Fruit fly (Drosophila melanogaster): Measurements from ENCODE around the gene CG14260.

CG14260 gene

dm6 chr3R:27274533-27275447, 9.5 kb downstream of the CG14260 start, which contains the start of gene CG5938 (continued):
- TF ChIP-seq Hr39 (GFP tag; optimal IDR thresholded peaks at IDR 0.05) = peak; percentile 16
- TF ChIP-seq Hr38 (GFP tag; optimal IDR thresholded peaks at IDR 0.05) = no peak
- TF ChIP-seq CG6276 (GFP tag; optimal IDR thresholded peaks at IDR 0.05) = peak; percentile 48
- peak; percentile 64 for TF ChIP-seq eg (GFP tag; IDR thresholded peaks at IDR 0.05)
- TF ChIP-seq Blimp-1 (GFP tag; optimal IDR thresholded peaks at IDR 0.05) = no peak
- TF ChIP-seq CG3032 (tag; optimal IDR thresholded peaks at IDR 0.05) = peak; percentile 21
- no peak for TF ChIP-seq CG6792 (GFP tag; optimal IDR thresholded peaks at IDR 0.05)

dm6 chr3R:27279478-27279877, 14.2 kb downstream of the CG14260 start:
- TF ChIP-seq Sox102F (GFP tag; optimal IDR thresholded peaks at IDR 0.05) (no peak), Sox14 (GFP tag; optimal IDR thresholded peaks at IDR 0.05) (no peak), CG15336 (GFP tag; IDR thresholded peaks at IDR 0.05) (no peak), Hr4 (GFP tag; optimal IDR thresholded peaks at IDR 0.05) (no peak), CG8632 (GFP tag; optimal IDR thresholded peaks at IDR 0.05) (no peak), Smox (GFP tag; optimal IDR thresholded peaks at IDR 0.05) (no peak), achi (GFP tag; optimal IDR thresholded peaks at IDR 0.05) (no peak), CG3032 (tag; optimal IDR thresholded peaks at IDR 0.05) (no peak)

dm6 chr3R:27281022-27281810, 16.0 kb downstream of the CG14260 start:
- peak; percentile 94 for TF ChIP-seq CG11762 (GFP tag; optimal IDR thresholded peaks at IDR 0.05; ENCODE audit: insufficient read depth)
- TF ChIP-seq Eip93F (GFP tag; optimal IDR thresholded peaks at IDR 0.05) = peak; percentile 53
- TF ChIP-seq CG15336 (GFP tag; IDR thresholded peaks at IDR 0.05) = peak; percentile 97
- peak; percentile 98 for TF ChIP-seq CG6163 (GFP tag; IDR thresholded peaks at IDR 0.05)
- peak; percentile 98 for TF ChIP-seq svp (GFP tag)
- peak; percentile 79 for TF ChIP-seq Blimp-1 (GFP tag; optimal IDR thresholded peaks at IDR 0.05)
- TF ChIP-seq CG6854 (GFP tag; optimal IDR thresholded peaks at IDR 0.05) = peak; percentile 90
- TF ChIP-seq vri (GFP tag; optimal IDR thresholded peaks at IDR 0.05) = peak; percentile 95
- peak; percentile 97 for TF ChIP-seq cyc (GFP tag; optimal IDR thresholded peaks at IDR 0.05)
- peak; percentile 98 for TF ChIP-seq CG10669 (GFP tag; optimal IDR thresholded peaks at IDR 0.05)
- TF ChIP-seq CG7368 (GFP tag; optimal IDR thresholded peaks at IDR 0.05) = peak; percentile 98
- TF ChIP-seq CG31627 (GFP tag; optimal IDR thresholded peaks at IDR 0.05) = peak; percentile 98
- peak; percentile 89 to 94 for TF ChIP-seq ss (GFP tag; optimal IDR thresholded peaks at IDR 0.05)
- TF ChIP-seq CG8119 (GFP tag; IDR thresholded peaks at IDR 0.05) = peak; percentile 98
- peak; percentile 92 for TF ChIP-seq CG3032 (tag; optimal IDR thresholded peaks at IDR 0.05)
- TF ChIP-seq net (GFP tag; optimal IDR thresholded peaks at IDR 0.05) = peak; percentile 98
- TF ChIP-seq CG4318 (GFP tag; optimal IDR thresholded peaks at IDR 0.05) = peak; percentile 98
- peak; percentile 97 for TF ChIP-seq Sox15 (GFP tag; optimal IDR thresholded peaks at IDR 0.05)
- TF ChIP-seq pdm3 (GFP tag; optimal IDR thresholded peaks at IDR 0.05) = peak; percentile 98
- peak; percentile 98 for TF ChIP-seq Hr39 (GFP tag; optimal IDR thresholded peaks at IDR 0.05)
- peak; percentile 97 for TF ChIP-seq CG34406 (GFP tag; optimal IDR thresholded peaks at IDR 0.05)
- peak; percentile 80 for TF ChIP-seq fkh (GFP tag; optimal IDR thresholded peaks at IDR 0.05)
- peak; percentile 96 for TF ChIP-seq fd85E (GFP tag; optimal IDR thresholded peaks at IDR 0.05)
- peak; percentile 98 for TF ChIP-seq dac (GFP tag; optimal IDR thresholded peaks at IDR 0.05)
- TF ChIP-seq CG11902 (GFP tag; optimal IDR thresholded peaks at IDR 0.05) = peak; percentile 96
- peak; percentile 97 for TF ChIP-seq Ets96B (tag; optimal IDR thresholded peaks at IDR 0.05)
- TF ChIP-seq Hr38 (GFP tag; optimal IDR thresholded peaks at IDR 0.05) = peak; percentile 62
- peak; percentile 97 for TF ChIP-seq Met (GFP tag; optimal IDR thresholded peaks at IDR 0.05)
- TF ChIP-seq CG9139 (GFP tag; optimal IDR thresholded peaks at IDR 0.05) = peak; percentile 87
- TF ChIP-seq Gug (GFP tag; IDR thresholded peaks at IDR 0.05) = peak; percentile 96
- peak; percentile 98 for TF ChIP-seq topi (GFP tag; optimal IDR thresholded peaks at IDR 0.05)
- TF ChIP-seq fd59A (GFP tag; optimal IDR thresholded peaks at IDR 0.05) = peak; percentile 96
- peak; percentile 97 for TF ChIP-seq achi (GFP tag; optimal IDR thresholded peaks at IDR 0.05)
- peak; percentile 98 for TF ChIP-seq OdsH (GFP tag; optimal IDR thresholded peaks at IDR 0.05)
- TF ChIP-seq Lpt (GFP tag; optimal IDR thresholded peaks at IDR 0.05) = peak; percentile 95
- peak; percentile 96 for TF ChIP-seq CG8632 (GFP tag; optimal IDR thresholded peaks at IDR 0.05)
